Worm (Caenorhabditis elegans) whole organism, L4/young adult: ENCODE results near the gene clc-13.

Source experiments
- W03F9.2 ChIP-seq: fragments of 150-350 bp; optimal IDR thresholded peaks from 2 replicates; lab custom pipeline; 2014; ENCODE audit warnings: missing biosample characterization, missing genetic modification characterization
- dao-5 ChIP-seq: sonication (generic microtip); optimal IDR thresholded peaks from 2 replicates; lab custom pipeline; 2016; ENCODE audit warnings: missing genotype, missing genetic modification characterization, moderate library complexity, missing compliant biosample characterization
- him-1 ChIP-seq: sonication (generic microtip); optimal IDR thresholded peaks from 2 replicates; lab custom pipeline; 2016; ENCODE audit warnings: missing genotype, missing genetic modification reagents, missing genetic modification characterization, missing compliant biosample characterization

ce11 chrV:17059987-17060386, 45.8 kb downstream of the clc-13 start, which contains the start of gene sri-66:
- TF ChIP-seq him-1 (tag; lab: Kevin White, UChicago) (no peak), W03F9.2 (tag; lab: Kevin White, UChicago) (no peak), dao-5 (no peak)
